Fruit fly (Drosophila melanogaster): Measurements from ENCODE around the gene ATPsynGL.
A peak's percentile ranks its signal among the peaks of the same experiment; 100 is the strongest.

ATPsynGL gene

DNA sequence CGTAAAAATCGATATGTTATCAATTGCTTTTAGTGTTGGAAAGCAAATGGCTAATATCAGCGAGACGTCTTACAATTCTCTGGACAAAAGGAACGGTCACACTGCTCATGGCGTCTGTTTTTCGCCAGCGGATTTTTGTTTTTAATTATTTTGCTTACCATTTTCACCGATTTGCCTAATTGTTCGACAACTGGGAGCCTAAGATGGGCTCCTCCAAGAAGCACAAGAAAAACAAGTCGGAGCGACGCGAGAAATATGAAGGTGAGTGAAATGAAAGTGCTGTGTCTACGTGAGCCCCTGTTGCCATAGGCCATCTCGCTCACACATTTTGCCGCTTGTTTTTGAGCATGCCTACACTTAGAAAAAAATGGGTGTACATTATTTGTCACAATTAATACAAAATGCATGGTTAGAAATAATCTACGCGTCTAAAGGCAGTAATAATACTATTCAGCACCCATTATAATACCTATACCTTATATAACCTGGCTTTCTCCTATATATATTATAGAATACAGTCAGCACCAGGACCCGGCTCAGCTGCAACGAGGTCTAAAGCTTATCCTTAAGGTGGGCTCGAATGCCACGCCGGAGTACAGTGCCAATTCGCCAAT lies 35.8 kb downstream of the ATPsynGL start, which contains the start of gene Brd7-9 (continued):
- TF ChIP-seq hb (GFP tag; IDR thresholded peaks at IDR 0.05; ENCODE audit: partially characterized antibody) (no peak), Gug (GFP tag; IDR thresholded peaks at IDR 0.05) (peak; percentile 46; the same call in 2 of the 4 replicates), CG13624 (GFP tag; optimal IDR thresholded peaks at IDR 0.05) (peak; percentile 64), CG31388 (GFP tag; optimal IDR thresholded peaks at IDR 0.05) (peak; percentile 44), Dip2 (GFP tag; IDR thresholded peaks at IDR 0.05) (no peak), CG9437 (GFP tag; optimal IDR thresholded peaks at IDR 0.05) (peak; percentile 48), gfzf (GFP tag; optimal IDR thresholded peaks at IDR 0.05) (peak; percentile 71), HLH54F (GFP tag; optimal IDR thresholded peaks at IDR 0.05) (peak; percentile 8), Rx (GFP tag; IDR thresholded peaks at IDR 0.05) (peak; percentile 50; the same call in 1 of the 2 replicates), Trl (optimal IDR thresholded peaks at IDR 0.05) (no peak), Trl (GFP tag; optimal IDR thresholded peaks at IDR 0.05) (peak; percentile 68), dpn (GFP tag; optimal IDR thresholded peaks at IDR 0.05) (peak; percentile 60 to 78), ham (GFP tag; IDR thresholded peaks at IDR 0.05) (0 out of 2 replicates have a peak, but pooled peaks have one; percentile 41), lola (GFP tag; optimal IDR thresholded peaks at IDR 0.05) (peak in 1 of 3 experiments; percentile 54), nom (GFP tag; optimal IDR thresholded peaks at IDR 0.05) (no peak), CG6272 (GFP tag; IDR thresholded peaks at IDR 0.05) (no peak), CG8765 (GFP tag; IDR thresholded peaks at IDR 0.05) (peak; percentile 45; the same call in 1 of the 2 replicates), CG12942 (GFP tag; optimal IDR thresholded peaks at IDR 0.05) (peak; percentile 43), Abd-B (GFP tag; optimal IDR thresholded peaks at IDR 0.05) (no peak), Jarid2 (GFP tag; optimal IDR thresholded peaks at IDR 0.05) (peak; percentile 12), en (GFP tag; optimal IDR thresholded peaks at IDR 0.05) (peak; percentile 44), Fer3 (tag; optimal IDR thresholded peaks at IDR 0.05) (peak; percentile 62), CG6791 (GFP tag; IDR thresholded peaks at IDR 0.05; ENCODE audit: partially characterized antibody) (no peak), odd (GFP tag; optimal IDR thresholded peaks at IDR 0.05) (peak; percentile 63), dm (GFP tag; optimal IDR thresholded peaks at IDR 0.05) (peak; percentile 56), HLH3B (GFP tag; IDR thresholded peaks at IDR 0.05) (peak; percentile 75), E2f1 (GFP tag; IDR thresholded peaks at IDR 0.05) (peak; percentile 78), Sox100B (GFP tag; optimal IDR thresholded peaks at IDR 0.05) (peak; percentile 55), CG4360 (GFP tag; IDR thresholded peaks at IDR 0.05) (0 out of 2 replicates have a peak, but pooled peaks have one; percentile 6), Sry-δ (GFP tag; optimal IDR thresholded peaks at IDR 0.05) (peak; percentile 38), CG30431 (GFP tag; optimal IDR thresholded peaks at IDR 0.05) (peak; percentile 20), bcd (GFP tag; optimal IDR thresholded peaks at IDR 0.05) (peak; percentile 67), CG4707 (GFP tag; optimal IDR thresholded peaks at IDR 0.05) (peak; percentile 48), Elba2 (GFP tag; optimal IDR thresholded peaks at IDR 0.05) (no peak), Fer2 (tag; optimal IDR thresholded peaks at IDR 0.05) (peak; percentile 10), CG15479 (GFP tag; optimal IDR thresholded peaks at IDR 0.05) (no peak), CG8281 (tag; optimal IDR thresholded peaks at IDR 0.05) (no peak), hkb (optimal IDR thresholded peaks at IDR 0.05) (no peak), hkb (GFP tag; IDR thresholded peaks at IDR 0.05) (peak; percentile 91), lmd (GFP tag; IDR thresholded peaks at IDR 0.05) (peak; percentile 81), insv (GFP tag; optimal IDR thresholded peaks at IDR 0.05) (no peak), cwo (GFP tag; optimal IDR thresholded peaks at IDR 0.05) (peak; percentile 72), CG6175 (GFP tag; IDR thresholded peaks at IDR 0.05) (peak; percentile 47; the same call in 2 of the 3 replicates), Chrac-16 (GFP tag; optimal IDR thresholded peaks at IDR 0.05) (peak; percentile 52), CG7271 (tag; optimal IDR thresholded peaks at IDR 0.05) (no peak), rib (GFP tag; IDR thresholded peaks at IDR 0.05) (peak; percentile 73), CG12391 (tag; optimal IDR thresholded peaks at IDR 0.05) (peak; percentile 75), CG14965 (GFP tag; optimal IDR thresholded peaks at IDR 0.05; ENCODE audit: borderline replicate concordance) (no peak), zen (tag; optimal IDR thresholded peaks at IDR 0.05) (peak; percentile 38), twi (tag; optimal IDR thresholded peaks at IDR 0.05) (no peak)

Data from whole organism, embryonic.